Worm (Caenorhabditis elegans) whole organism, young adult: ENCODE results near the gene F59B1.4.

ENCODE experiments used
- B0019.2 ChIP-seq: fragments of 200-800 bp; sonication (Bioruptor generic); conservative IDR thresholded peaks from 2 replicates; pipeline ENCODE4 v1.3.6; 2022; ENCODE audit warnings: missing genetic modification reagents, missing genetic modification characterization, missing compliant biosample characterization
- B0035.1 ChIP-seq: sonication (generic microtip); optimal IDR thresholded peaks from 2 replicates; lab custom pipeline; 2016; ENCODE audit warnings: missing genetic modification characterization, mild to moderate bottlenecking, missing compliant biosample characterization, missing genotype, missing genetic modification reagents
- B0261.1 ChIP-seq: sonication (generic microtip); optimal IDR thresholded peaks from 2 replicates; lab custom pipeline; 2016; ENCODE audit warnings: mild to moderate bottlenecking, missing genetic modification characterization, moderate library complexity, missing compliant biosample characterization
- F33H1.4 ChIP-seq: fragments of 200-800 bp; sonication (Bioruptor generic); IDR thresholded peaks from 2 replicates; pipeline ENCODE4 v1.3.6; 2022; ENCODE audit warnings: missing genetic modification reagents, missing genetic modification characterization, missing compliant biosample characterization
- F49E8.2 ChIP-seq: sonication (generic microtip); optimal IDR thresholded peaks from 3 replicates; lab custom pipeline; 2017; ENCODE audit warnings: missing genetic modification characterization, mild to moderate bottlenecking, missing compliant biosample characterization, antibody characterized with exemption, moderate library complexity; ENCODE audit not compliant: insufficient read depth
- T07F8.4 ChIP-seq: sonication (generic microtip); optimal IDR thresholded peaks from 2 replicates; lab custom pipeline; 2016; ENCODE audit warnings: mild to moderate bottlenecking, missing genetic modification characterization, moderate library complexity, missing compliant biosample characterization
- Y53F4B.3 ChIP-seq: fragments of 200-800 bp; sonication (Bioruptor generic); IDR thresholded peaks from 2 replicates; pipeline ENCODE4 v1.3.6; 2022; ENCODE audit warnings: missing genetic modification reagents, missing genetic modification characterization, missing compliant biosample characterization
- Y56A3A.18 ChIP-seq: fragments of 200-800 bp; sonication (Bioruptor generic); IDR thresholded peaks from 2 replicates; pipeline ENCODE4 v1.3.6; 2022; ENCODE audit warnings: missing genetic modification reagents, missing genetic modification characterization, missing compliant biosample characterization
- Y67H2A.10 ChIP-seq: fragments of 200-800 bp; sonication (Bioruptor generic); conservative IDR thresholded peaks from 2 replicates; pipeline ENCODE4 v1.3.6; 2022; ENCODE audit warnings: missing genetic modification reagents, missing genetic modification characterization, missing compliant biosample characterization
- Y79H2A.3 ChIP-seq: fragments of 200-800 bp; sonication (Bioruptor generic); conservative IDR thresholded peaks from 2 replicates; pipeline ENCODE4 v1.3.6; 2022; ENCODE audit warnings: missing genetic modification reagents, missing genetic modification characterization, missing compliant biosample characterization
- akir-1 ChIP-seq: fragments of 200-800 bp; sonication (Bioruptor generic); optimal IDR thresholded peaks from 2 replicates; lab custom pipeline; 2018; ENCODE audit warnings: mild to moderate bottlenecking, missing genetic modification characterization, moderate library complexity, missing compliant biosample characterization
- atf-7 ChIP-seq: sonication (generic microtip); optimal IDR thresholded peaks from 2 replicates; lab custom pipeline; 2017; ENCODE audit warnings: mild to moderate bottlenecking, missing genetic modification characterization, missing compliant biosample characterization
- attf-6 ChIP-seq: fragments of 200-800 bp; sonication (Bioruptor generic); IDR thresholded peaks from 2 replicates; pipeline ENCODE4 v1.3.6; 2022; ENCODE audit warnings: missing genetic modification reagents, missing genetic modification characterization, missing compliant biosample characterization
- bed-2 ChIP-seq: fragments of 200-800 bp; sonication (Bioruptor generic); IDR thresholded peaks from 2 replicates; pipeline ENCODE4 v1.3.6; 2022; ENCODE audit warnings: missing genetic modification reagents, missing genetic modification characterization, missing compliant biosample characterization
- cebp-1 ChIP-seq, 2 experiments: fragments of 200-800 bp in 1 of 2; sonication (Bioruptor generic) in 1 of 2; sonication (generic microtip) in 1 of 2; IDR thresholded peaks in 1 of 2; optimal IDR thresholded peaks in 1 of 2; 2 replicates each; pipeline versions ENCODE4 v1.3.6 to Lab custom; 2017 to 2022; ENCODE audit warnings: missing compliant biosample characterization in 2 of 2, missing genetic modification characterization in 2 of 2, mild to moderate bottlenecking in 1 of 2, missing genetic modification reagents in 1 of 2, moderate library complexity in 1 of 2
- ceh-27 ChIP-seq: fragments of 200-800 bp; sonication (Bioruptor generic); optimal IDR thresholded peaks from 2 replicates; lab custom pipeline; 2018; ENCODE audit warnings: mild to moderate bottlenecking, missing genetic modification characterization, moderate library complexity, missing compliant biosample characterization
- ceh-40 ChIP-seq: fragments of 200-800 bp; sonication (Bioruptor generic); IDR thresholded peaks from 2 replicates; pipeline ENCODE4 v1.3.6; 2022; ENCODE audit warnings: missing genetic modification characterization, missing compliant biosample characterization
- chd-7 ChIP-seq: sonication (generic microtip); optimal IDR thresholded peaks from 2 replicates; lab custom pipeline; 2016; ENCODE audit warnings: mild to moderate bottlenecking, missing genetic modification characterization, moderate library complexity, missing compliant biosample characterization
- die-1 ChIP-seq: sonication (generic microtip); optimal IDR thresholded peaks from 2 replicates; lab custom pipeline; 2016; ENCODE audit warnings: missing genotype, mild to moderate bottlenecking, missing genetic modification characterization, missing compliant biosample characterization
- egrh-3 ChIP-seq: fragments of 200-800 bp; sonication (Bioruptor generic); IDR thresholded peaks from 2 replicates; pipeline ENCODE4 v1.3.6; 2022; ENCODE audit warnings: missing genetic modification reagents, missing genetic modification characterization, missing compliant biosample characterization
- fkh-3 ChIP-seq: sonication (generic microtip); optimal IDR thresholded peaks from 2 replicates; lab custom pipeline; 2016; ENCODE audit warnings: mild to moderate bottlenecking, missing genetic modification characterization, missing compliant biosample characterization
- let-526 ChIP-seq: fragments of 200-800 bp; sonication (Bioruptor generic); IDR thresholded peaks from 2 replicates; pipeline ENCODE4 v1.3.6; 2022; ENCODE audit warnings: missing genetic modification reagents, missing genetic modification characterization, missing compliant biosample characterization
- let-607 ChIP-seq, 2 experiments: fragments of 200-800 bp in 1 of 2; sonication (Bioruptor generic) in 1 of 2; sonication (generic microtip) in 1 of 2; optimal IDR thresholded peaks; 2 replicates each; lab custom pipeline; 2016 to 2018; ENCODE audit warnings: mild to moderate bottlenecking in 2 of 2, missing compliant biosample characterization in 2 of 2, missing genetic modification characterization in 2 of 2, moderate library complexity in 2 of 2, missing genotype in 1 of 2
- madf-3 ChIP-seq: fragments of 200-800 bp; sonication (Bioruptor generic); IDR thresholded peaks from 2 replicates; pipeline ENCODE4 v1.3.6; 2022; ENCODE audit warnings: missing genetic modification reagents, missing genetic modification characterization, missing compliant biosample characterization
- mcd-1 ChIP-seq: fragments of 200-800 bp; sonication (Bioruptor generic); IDR thresholded peaks from 2 replicates; pipeline ENCODE4 v1.3.6; 2022; ENCODE audit warnings: missing genetic modification reagents, missing genetic modification characterization, missing compliant biosample characterization
- mel-28 ChIP-seq: sonication (generic microtip); optimal IDR thresholded peaks from 2 replicates; lab custom pipeline; 2016; ENCODE audit warnings: borderline replicate concordance, mild to moderate bottlenecking, missing genetic modification characterization, missing compliant biosample characterization
- mxl-1 ChIP-seq: sonication (generic microtip); optimal IDR thresholded peaks from 2 replicates; lab custom pipeline; 2016; ENCODE audit warnings: missing genetic modification characterization, missing compliant biosample characterization
- nfyb-1 ChIP-seq: fragments of 200-800 bp; sonication (Bioruptor generic); IDR thresholded peaks from 2 replicates; pipeline ENCODE4 v1.3.6; 2022; ENCODE audit warnings: missing genetic modification reagents, missing genetic modification characterization, missing compliant biosample characterization
- nhr-120 ChIP-seq: fragments of 200-800 bp; sonication (Bioruptor generic); IDR thresholded peaks from 2 replicates; pipeline ENCODE4 v1.3.6; 2022; ENCODE audit warnings: missing genetic modification characterization, missing compliant biosample characterization
- nhr-179 ChIP-seq: sonication (generic microtip); optimal IDR thresholded peaks from 2 replicates; lab custom pipeline; 2016; ENCODE audit warnings: mild to moderate bottlenecking, missing genetic modification characterization, missing compliant biosample characterization
- nhr-80 ChIP-seq: sonication (generic microtip); optimal IDR thresholded peaks from 2 replicates; lab custom pipeline; 2016; ENCODE audit warnings: missing genetic modification characterization, missing compliant biosample characterization
- nhr-90 ChIP-seq: sonication (generic microtip); optimal IDR thresholded peaks from 2 replicates; lab custom pipeline; 2016; ENCODE audit warnings: missing genotype, mild to moderate bottlenecking, missing genetic modification characterization, missing compliant biosample characterization
- pbrm-1 ChIP-seq: fragments of 200-800 bp; sonication (Bioruptor generic); IDR thresholded peaks from 2 replicates; pipeline ENCODE4 v1.3.6; 2022; ENCODE audit warnings: missing genetic modification reagents, missing genetic modification characterization, missing compliant biosample characterization
- pha-4 ChIP-seq: fragments of 150-350 bp; sonication (generic microtip); optimal IDR thresholded peaks from 2 replicates; lab custom pipeline; 2014; ENCODE audit warnings: missing biosample characterization, missing genetic modification reagents, missing genetic modification characterization
- rec-8 ChIP-seq, 2 experiments: sonication (generic microtip); optimal IDR thresholded peaks; 2 replicates each; lab custom pipeline; 2016; ENCODE audit warnings: mild to moderate bottlenecking in 2 of 2, missing genetic modification characterization in 2 of 2, missing genetic modification reagents in 2 of 2, missing genotype in 2 of 2, missing biosample characterization in 1 of 2, missing compliant biosample characterization in 1 of 2, moderate library complexity in 1 of 2
- snpc-1.1 ChIP-seq: sonication (generic microtip); optimal IDR thresholded peaks from 2 replicates; lab custom pipeline; 2017; ENCODE audit warnings: missing genetic modification characterization, mild to moderate bottlenecking, missing compliant biosample characterization, antibody characterized with exemption, moderate library complexity, missing genotype, missing genetic modification reagents; ENCODE audit not compliant: insufficient read depth
- snpc-3.4 ChIP-seq: sonication (generic microtip); optimal IDR thresholded peaks from 2 replicates; lab custom pipeline; 2017; ENCODE audit warnings: missing genetic modification characterization, mild to moderate bottlenecking, missing compliant biosample characterization, antibody characterized with exemption, moderate library complexity, missing genotype, missing genetic modification reagents
- snpc-4 ChIP-seq, 5 experiments: fragments of 150-350 bp in 1 of 5; sonication (generic microtip) in 4 of 5; optimal IDR thresholded peaks; 2 replicates each; lab custom pipeline; 2014 to 2018; ENCODE audit warnings: missing genetic modification characterization in 5 of 5, missing biosample characterization in 3 of 5, antibody characterized with exemption in 2 of 5, mild to moderate bottlenecking in 2 of 5, missing compliant biosample characterization in 2 of 5, missing genotype in 2 of 5, moderate library complexity in 2 of 5, missing genetic modification reagents in 1 of 5
- zim-3 ChIP-seq: sonication (generic microtip); optimal IDR thresholded peaks from 2 replicates; lab custom pipeline; 2017; ENCODE audit warnings: mild to moderate bottlenecking, missing genetic modification characterization, moderate library complexity, missing compliant biosample characterization
- ztf-26 ChIP-seq: sonication (generic microtip); optimal IDR thresholded peaks from 2 replicates; lab custom pipeline; 2017; ENCODE audit warnings: missing genetic modification characterization, missing compliant biosample characterization
- ztf-6 ChIP-seq: fragments of 200-800 bp; sonication (Bioruptor generic); IDR thresholded peaks from 2 replicates; pipeline ENCODE4 v1.3.6; 2022; ENCODE audit warnings: missing genetic modification reagents, missing genetic modification characterization, missing compliant biosample characterization

Gene F59B1.4

ce11 chrV:3585011-3585410 is 41.8 kb downstream of the F59B1.4 start (continued):
- TF ChIP-seq egrh-3 (GFP tag; lab: Robert Waterston, UW) (no peak), Y79H2A.3 (peak; percentile 68), snpc-1.1 (tag; lab: Kevin White, UChicago) (peak; percentile 80), snpc-4 (GFP tag; optimal IDR thresholded peaks at IDR 0.05; lab: Kevin White, UChicago) (peak; percentile 66), snpc-4 (tag; optimal IDR thresholded peaks at IDR 0.05; lab: Kevin White, UChicago) (peak in 2 of 4 experiments; percentile 24 to 53), let-526 (GFP tag; lab: Robert Waterston, UW) (no peak), bed-2 (GFP tag; lab: Robert Waterston, UW) (no peak), snpc-3.4 (tag; lab: Kevin White, UChicago) (peak; percentile 53), ceh-27 (no peak), let-607 (tag; optimal IDR thresholded peaks at IDR 0.05; lab: Kevin White, UChicago) (peak in 1 of 2 experiments; percentile 7), B0261.1 (peak; percentile 19), fkh-3 (tag; lab: Kevin White, UChicago) (no peak), cebp-1 (GFP tag; IDR thresholded peaks at IDR 0.05; lab: Robert Waterston, UW) (no peak), cebp-1 (tag; optimal IDR thresholded peaks at IDR 0.05; lab: Kevin White, UChicago) (peak; percentile 41), ceh-40 (GFP tag; lab: Robert Waterston, UW) (no peak), mel-28 (tag; lab: Kevin White, UChicago) (no peak), mcd-1 (peak; percentile 29; the same call in 1 of the 2 replicates), pbrm-1 (GFP tag; lab: Robert Waterston, UW) (peak; percentile 51), Y56A3A.18 (GFP tag; lab: Robert Waterston, UW) (no peak), B0019.2 (GFP tag; lab: Robert Waterston, UW) (no peak), nhr-90 (tag; lab: Kevin White, UChicago) (no peak), madf-3 (no peak), F33H1.4 (peak; percentile 54; the same call in 1 of the 2 replicates), die-1 (tag; lab: Kevin White, UChicago) (no peak), Y53F4B.3 (GFP tag; lab: Robert Waterston, UW) (no peak), mxl-1 (tag; lab: Kevin White, UChicago) (peak; percentile 21), ztf-6 (no peak), nfyb-1 (GFP tag; lab: Robert Waterston, UW) (peak; percentile 71), akir-1 (no peak)

- TF ChIP-seq T07F8.4 (tag; lab: Kevin White, UChicago) (no peak), B0035.1 (tag; lab: Kevin White, UChicago) (no peak), pha-4 (tag; lab: Kevin White, UChicago) (no peak), madf-3 (no peak), rec-8 (tag; optimal IDR thresholded peaks at IDR 0.05; lab: Kevin White, UChicago) (no peak), die-1 (tag; lab: Kevin White, UChicago) (no peak), zim-3 (tag; lab: Kevin White, UChicago) (no peak), B0019.2 (GFP tag; lab: Robert Waterston, UW) (no peak), nhr-120 (no peak), Y53F4B.3 (GFP tag; lab: Robert Waterston, UW) (no peak), nhr-80 (tag; lab: Kevin White, UChicago) (no peak), attf-6 (GFP tag; lab: Robert Waterston, UW) (no peak), ztf-26 (tag; lab: Kevin White, UChicago) (no peak), F49E8.2 (no peak), Y67H2A.10 (no peak), F33H1.4 (no peak), atf-7 (tag; lab: Kevin White, UChicago) (no peak), nhr-179 (no peak), chd-7 (tag; lab: Kevin White, UChicago) (no peak)
- TF ChIP-seq, all 124 proteins: peak for 0
Measured at ce11 chrV:3583622-3584021, 43.2 kb downstream of the F59B1.4 start.
